Worm (Caenorhabditis elegans) whole organism, L3 larva: ENCODE results near the gene F11C7.7.

Experiments
- R02D3.7 ChIP-seq: fragments of 150-350 bp; optimal IDR thresholded peaks from 2 replicates; lab custom pipeline; 2014; ENCODE audit warnings: missing biosample characterization, missing genetic modification characterization
- ZK546.5 ChIP-seq: sonication (generic microtip); optimal IDR thresholded peaks from 2 replicates; lab custom pipeline; 2017; ENCODE audit warnings: missing biosample characterization, missing genetic modification characterization
- aly-2 ChIP-seq: fragments of 150-350 bp; optimal IDR thresholded peaks from 2 replicates; lab custom pipeline; 2014; ENCODE audit warnings: missing biosample characterization, missing genetic modification characterization
- ama-1 ChIP-seq: fragments of 150-350 bp; optimal IDR thresholded peaks from 2 replicates; lab custom pipeline; 2018
- ceh-16 ChIP-seq: sonication (generic microtip); optimal IDR thresholded peaks from 2 replicates; lab custom pipeline; 2017; ENCODE audit warnings: missing biosample characterization, missing genetic modification characterization
- ceh-82 ChIP-seq: fragments of 150-350 bp; optimal IDR thresholded peaks from 2 replicates; lab custom pipeline; 2014; ENCODE audit warnings: missing biosample characterization, missing genetic modification characterization
- daf-12 ChIP-seq: fragments of 150-350 bp; optimal IDR thresholded peaks from 2 replicates; lab custom pipeline; 2014; ENCODE audit warnings: missing biosample characterization, missing genetic modification reagents, missing genetic modification characterization
- egl-27 ChIP-seq: sonication (generic microtip); optimal IDR thresholded peaks from 4 replicates; lab custom pipeline; 2017; ENCODE audit warnings: missing biosample characterization, missing genetic modification reagents, missing genetic modification characterization
- egl-5 ChIP-seq: fragments of 150-350 bp; optimal IDR thresholded peaks from 2 replicates; lab custom pipeline; 2017; ENCODE audit warnings: missing biosample characterization, missing genetic modification reagents, missing genetic modification characterization, inconsistent platforms
- elt-1 ChIP-seq: fragments of 150-350 bp; optimal IDR thresholded peaks from 2 replicates; lab custom pipeline; 2014; ENCODE audit warnings: missing biosample characterization, missing genetic modification characterization
- elt-3 ChIP-seq, 3 experiments: fragments of 150-350 bp in 1 of 3; sonication (generic microtip) in 2 of 3; optimal IDR thresholded peaks; 2 replicates in 2 of 3; 4 replicates in 1 of 3; lab custom pipeline; 2014 to 2017; ENCODE audit warnings: missing biosample characterization in 3 of 3, missing genetic modification characterization in 3 of 3
- eor-1 ChIP-seq, 2 experiments: fragments of 150-350 bp; optimal IDR thresholded peaks; 2 replicates each; lab custom pipeline; 2014 to 2018; ENCODE audit warnings: missing biosample characterization in 2 of 2, missing genetic modification characterization in 2 of 2
- fos-1 ChIP-seq: fragments of 150-350 bp; optimal IDR thresholded peaks from 2 replicates; lab custom pipeline; 2014; ENCODE audit warnings: missing biosample characterization, missing genetic modification characterization
- hmg-11 ChIP-seq: sonication (generic microtip); optimal IDR thresholded peaks from 2 replicates; lab custom pipeline; 2016; ENCODE audit warnings: missing genetic modification characterization, missing compliant biosample characterization
- jun-1 ChIP-seq: fragments of 150-350 bp; optimal IDR thresholded peaks from 2 replicates; lab custom pipeline; 2014; ENCODE audit warnings: missing biosample characterization, missing genetic modification reagents, missing genetic modification characterization
- lin-15B ChIP-seq: fragments of 150-350 bp; optimal IDR thresholded peaks from 2 replicates; lab custom pipeline; 2014; ENCODE audit warnings: missing biosample characterization, missing genetic modification characterization
- lsy-12 ChIP-seq: sonication (generic microtip); optimal IDR thresholded peaks from 2 replicates; lab custom pipeline; 2016; ENCODE audit warnings: mild to moderate bottlenecking, missing genetic modification characterization, missing compliant biosample characterization
- mdl-1 ChIP-seq: fragments of 150-350 bp; optimal IDR thresholded peaks from 2 replicates; lab custom pipeline; 2014; ENCODE audit warnings: missing biosample characterization, missing genetic modification characterization
- mml-1 ChIP-seq: fragments of 150-350 bp; sonication (generic microtip); optimal IDR thresholded peaks from 3 replicates; lab custom pipeline; 2014; ENCODE audit warnings: missing biosample characterization, missing genetic modification characterization
- nfya-1 ChIP-seq: sonication (generic microtip); optimal IDR thresholded peaks from 2 replicates; lab custom pipeline; 2017; ENCODE audit warnings: missing genetic modification characterization, mild to moderate bottlenecking, missing compliant biosample characterization, antibody characterized with exemption, moderate library complexity; ENCODE audit not compliant: insufficient read depth
- nhr-11 ChIP-seq: fragments of 150-350 bp; optimal IDR thresholded peaks from 2 replicates; lab custom pipeline; 2014; ENCODE audit warnings: missing biosample characterization, missing genetic modification characterization
- nhr-237 ChIP-seq: fragments of 150-350 bp; optimal IDR thresholded peaks from 2 replicates; lab custom pipeline; 2014; ENCODE audit warnings: missing biosample characterization, missing genetic modification characterization
- nhr-25 ChIP-seq: sonication (generic microtip); optimal IDR thresholded peaks from 2 replicates; lab custom pipeline; 2017; ENCODE audit warnings: missing biosample characterization, missing genetic modification characterization
- nhr-28 ChIP-seq: fragments of 150-350 bp; optimal IDR thresholded peaks from 2 replicates; lab custom pipeline; 2014; ENCODE audit warnings: missing biosample characterization, missing genetic modification characterization
- nhr-43 ChIP-seq: sonication (generic microtip); optimal IDR thresholded peaks from 2 replicates; lab custom pipeline; 2016; ENCODE audit warnings: mild to moderate bottlenecking, missing genetic modification characterization, missing compliant biosample characterization; ENCODE audit not compliant: poor library complexity, severe bottlenecking
- nhr-67 ChIP-seq: fragments of 150-350 bp; optimal IDR thresholded peaks from 2 replicates; lab custom pipeline; 2014; ENCODE audit warnings: missing biosample characterization, missing genetic modification characterization
- pha-4 ChIP-seq: fragments of 150-350 bp; optimal IDR thresholded peaks from 2 replicates; lab custom pipeline; 2014; ENCODE audit warnings: missing biosample characterization, missing genetic modification reagents, missing genetic modification characterization
- pqm-1 ChIP-seq: fragments of 150-350 bp; optimal IDR thresholded peaks from 2 replicates; lab custom pipeline; 2017; ENCODE audit warnings: missing biosample characterization, missing genetic modification characterization, inconsistent platforms
- sea-2 ChIP-seq: fragments of 150-350 bp; sonication (generic microtip); optimal IDR thresholded peaks from 4 replicates; lab custom pipeline; 2014; ENCODE audit warnings: missing biosample characterization, missing genetic modification reagents, missing genetic modification characterization
- skn-1 ChIP-seq: fragments of 150-350 bp; optimal IDR thresholded peaks from 2 replicates; lab custom pipeline; 2014; ENCODE audit warnings: missing biosample characterization, missing genetic modification characterization
- snpc-4 ChIP-seq: fragments of 150-350 bp; optimal IDR thresholded peaks from 2 replicates; lab custom pipeline; 2014; ENCODE audit warnings: missing biosample characterization, missing genetic modification characterization
- tbx-2 ChIP-seq: sonication (generic microtip); optimal IDR thresholded peaks from 2 replicates; lab custom pipeline; 2016; ENCODE audit warnings: mild to moderate bottlenecking, missing genetic modification characterization, missing compliant biosample characterization
- unc-62 ChIP-seq: fragments of 150-350 bp; sonication (generic microtip); optimal IDR thresholded peaks from 4 replicates; lab custom pipeline; 2014; ENCODE audit warnings: missing biosample characterization, missing genetic modification reagents, missing genetic modification characterization
- zag-1 ChIP-seq: fragments of 150-350 bp; optimal IDR thresholded peaks from 2 replicates; lab custom pipeline; 2014; ENCODE audit warnings: missing biosample characterization, missing genetic modification characterization
- ztf-4 ChIP-seq: fragments of 150-350 bp; optimal IDR thresholded peaks from 2 replicates; lab custom pipeline; 2014; ENCODE audit warnings: missing biosample characterization, missing genetic modification characterization

Gene F11C7.7

DNA sequence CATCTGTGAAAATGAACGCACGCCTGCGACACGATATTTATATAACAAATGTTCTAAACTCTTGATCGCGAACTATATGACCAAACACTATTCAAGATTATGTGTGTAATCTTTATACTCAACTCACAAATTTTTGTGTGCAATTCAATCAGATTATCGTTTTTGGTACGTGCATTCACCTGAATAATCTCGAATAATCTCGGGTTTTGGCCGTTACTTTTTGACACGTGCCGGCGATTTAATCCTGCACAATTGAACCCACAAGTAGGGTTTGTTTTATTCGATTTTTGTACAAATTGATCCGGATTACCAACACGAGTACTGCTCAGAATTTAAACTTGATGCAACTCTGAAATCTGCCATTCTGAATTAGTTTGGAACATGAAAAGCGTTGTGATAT lies 1.9 kb upstream of the F11C7.7 start, which contains the start of the genes vap-1 and F11C7.2:
Gene vap-1 (minus strand): TSS at position 101 of the 400 bp plus-strand sequence.
Gene F11C7.2 (plus strand): TSS at position 359 of the 400 bp plus-strand sequence.
- TF ChIP-seq nhr-43 (tag; lab: Kevin White, UChicago) (no peak), pha-4 (tag; lab: Kevin White, UChicago) (no peak), aly-2 (no peak), daf-12 (no peak), ceh-16 (no peak), egl-27 (tag; lab: Kevin White, UChicago) (no peak), ZK546.5 (tag; lab: Kevin White, UChicago) (no peak), nhr-237 (tag; lab: Kevin White, UChicago) (no peak), nhr-28 (tag; lab: Kevin White, UChicago) (no peak), ama-1 (lab: Kevin White, UChicago) (no peak), eor-1 (tag; optimal IDR thresholded peaks at IDR 0.05; lab: Kevin White, UChicago) (no peak), nhr-67 (tag; lab: Kevin White, UChicago) (no peak), mdl-1 (no peak)

DNA sequence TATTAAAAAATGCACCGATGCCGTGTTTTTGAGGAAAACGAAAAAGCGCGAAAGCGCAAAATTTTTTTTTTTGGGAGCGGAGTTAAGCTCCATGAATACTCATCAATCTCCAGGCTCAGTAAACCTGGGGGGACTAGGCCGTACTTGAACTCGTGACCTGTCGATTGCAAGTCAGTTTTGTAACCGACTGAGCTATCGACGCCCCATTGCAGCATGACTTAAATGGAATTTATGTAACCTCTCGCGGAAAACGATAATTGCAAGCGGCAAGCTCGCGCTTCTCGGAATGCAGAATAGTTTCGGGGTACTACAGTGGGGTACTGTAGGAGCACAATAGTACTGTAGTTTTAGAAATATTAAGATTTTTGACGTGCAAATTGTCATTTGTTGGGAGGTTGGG lies 2.0 kb downstream of the F11C7.7 start:
- TF ChIP-seq nhr-25 (tag; lab: Kevin White, UChicago), result no peak
- TF ChIP-seq tbx-2 (tag; lab: Kevin White, UChicago), result no peak
- TF ChIP-seq R02D3.7 (tag; lab: Kevin White, UChicago), result no peak
- TF ChIP-seq snpc-4 (tag; lab: Kevin White, UChicago), result no peak
- no peak for TF ChIP-seq ceh-16
- no peak for TF ChIP-seq hmg-11 (tag; lab: Kevin White, UChicago)
- no peak for TF ChIP-seq lsy-12
- no peak for TF ChIP-seq ztf-4
- no peak for TF ChIP-seq pqm-1 (tag; lab: Kevin White, UChicago)
- TF ChIP-seq elt-3 (tag; optimal IDR thresholded peaks at IDR 0.05; lab: Kevin White, UChicago), result no peak
- no peak for TF ChIP-seq zag-1 (tag; lab: Kevin White, UChicago)
- TF ChIP-seq jun-1 (tag; lab: Kevin White, UChicago), result no peak
- TF ChIP-seq ceh-82 (tag; lab: Kevin White, UChicago), result no peak
- no peak for TF ChIP-seq nhr-28 (tag; lab: Kevin White, UChicago)
- no peak for TF ChIP-seq nhr-11 (tag; lab: Kevin White, UChicago)
- TF ChIP-seq egl-5 (tag; lab: Kevin White, UChicago), result no peak
- no peak for TF ChIP-seq mml-1 (tag; lab: Kevin White, UChicago)
- TF ChIP-seq, all 47 proteins: peak for 0

DNA sequence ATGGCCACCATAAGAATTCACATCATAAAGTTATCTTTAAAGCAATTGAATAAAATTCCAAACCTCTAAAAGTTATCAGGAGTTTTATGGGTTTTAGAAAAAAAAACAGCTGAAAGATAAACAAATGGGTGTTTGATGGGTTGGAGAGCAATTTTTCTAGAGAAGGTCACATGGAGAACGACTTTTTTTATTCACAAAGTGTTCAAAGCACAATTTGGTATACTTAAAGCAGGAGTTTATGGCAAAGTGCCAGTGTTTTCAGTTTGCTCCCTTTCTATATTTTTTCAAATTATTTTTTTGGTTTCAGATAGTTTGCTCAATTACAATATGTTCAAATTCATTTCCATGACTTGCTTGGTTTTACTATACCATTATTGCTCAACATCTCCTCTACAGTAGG lies 2.9 kb downstream of the F11C7.7 start, which contains the start of gene F11C7.6:
Gene F11C7.6 (plus strand): TSS at position 301 of the 400 bp plus-strand sequence.
- TF ChIP-seq nhr-67 (tag; lab: Kevin White, UChicago), result no peak
- TF ChIP-seq lin-15B (tag; lab: Kevin White, UChicago), result no peak
- TF ChIP-seq nhr-28 (tag; lab: Kevin White, UChicago), result no peak
- no peak for TF ChIP-seq pha-4 (tag; lab: Kevin White, UChicago)
- no peak for TF ChIP-seq elt-1 (tag; lab: Kevin White, UChicago)
- TF ChIP-seq fos-1 (tag; lab: Kevin White, UChicago), result no peak
- no peak for TF ChIP-seq jun-1 (tag; lab: Kevin White, UChicago)
- no peak for TF ChIP-seq snpc-4 (tag; lab: Kevin White, UChicago)
- no peak for TF ChIP-seq ztf-4
- no peak for TF ChIP-seq mml-1 (tag; lab: Kevin White, UChicago)

DNA sequence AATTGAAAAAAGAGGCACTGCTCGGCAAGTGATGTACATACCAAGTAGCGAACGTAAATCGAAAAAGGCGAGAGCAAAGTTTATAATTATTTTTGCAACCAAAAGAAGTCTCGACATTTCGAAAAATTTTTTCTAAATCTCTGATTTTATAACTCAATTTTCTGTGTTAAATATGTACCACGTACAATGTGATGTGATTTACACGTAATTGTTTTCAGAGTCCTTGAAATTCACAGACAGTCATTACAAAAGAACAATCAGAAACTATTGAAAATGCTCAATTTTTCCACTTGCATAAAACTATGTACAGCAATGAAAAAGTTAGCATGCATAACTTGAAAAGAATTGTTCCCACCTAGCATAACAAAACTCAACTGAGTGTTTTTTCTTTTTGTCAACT lies 4.7 kb downstream of the F11C7.7 start:
- TF ChIP-seq unc-62 (no peak), pha-4 (tag; lab: Kevin White, UChicago) (no peak), nfya-1 (tag; lab: Kevin White, UChicago) (no peak), nhr-43 (tag; lab: Kevin White, UChicago) (no peak), skn-1 (tag; lab: Kevin White, UChicago) (no peak), nhr-11 (tag; lab: Kevin White, UChicago) (no peak), mml-1 (tag; lab: Kevin White, UChicago) (no peak), R02D3.7 (tag; lab: Kevin White, UChicago) (no peak), sea-2 (GFP tag; lab: Kevin White, UChicago) (no peak), lsy-12 (no peak), nhr-28 (tag; lab: Kevin White, UChicago) (no peak), fos-1 (tag; lab: Kevin White, UChicago) (no peak)
